Fruit fly (Drosophila melanogaster) whole organism: Measurements from ENCODE around the gene CG17027.

Source experiments
- CG8478 ChIP-seq: fragments of >200 bp; optimal IDR thresholded peaks from 2 replicates; lab custom pipeline; 2018; ENCODE audit warnings: inconsistent platforms
- Dll ChIP-seq: fragments of >200 bp; optimal IDR thresholded peaks from 2 replicates; lab custom pipeline; 2017
- EcR ChIP-seq, 2 experiments: fragments of >200 bp; optimal IDR thresholded peaks; 2 replicates each; lab custom pipeline; 2017; ENCODE audit warnings: missing biosample characterization in 2 of 2, missing genetic modification characterization in 2 of 2, missing genetic modification reagents in 2 of 2
- pan ChIP-seq: fragments of >200 bp; optimal IDR thresholded peaks from 2 replicates; lab custom pipeline; 2017
- psq ChIP-seq: fragments of >200 bp; optimal IDR thresholded peaks from 2 replicates; lab custom pipeline; 2017
- usp ChIP-seq: fragments of >200 bp; optimal IDR thresholded peaks from 2 replicates; lab custom pipeline; 2017; ENCODE audit warnings: missing biosample characterization, missing genetic modification characterization, mixed read lengths

dm6 chr3L:16010176-16010575 lies 30.3 kb downstream of the CG17027 start:
- TF ChIP-seq Dll (lab: Kevin White, UChicago) (no peak), CG8478 (lab: Kevin White, UChicago) (no peak), pan (lab: Kevin White, UChicago) (no peak), psq (lab: Kevin White, UChicago) (no peak), EcR (GFP tag; optimal IDR thresholded peaks at IDR 0.05; lab: Kevin White, UChicago) (no peak), usp (no peak)
